Worm (Caenorhabditis elegans) whole organism, young adult: ENCODE measurements around the gene spig-1.

Source experiments
- T07F8.4 ChIP-seq: sonication (generic microtip); optimal IDR thresholded peaks from 2 replicates; lab custom pipeline; 2016; ENCODE audit warnings: mild to moderate bottlenecking, missing genetic modification characterization, moderate library complexity, missing compliant biosample characterization
- attf-5 ChIP-seq: fragments of 200-800 bp; sonication (Bioruptor generic); optimal IDR thresholded peaks from 2 replicates; lab custom pipeline; 2018; ENCODE audit warnings: mild to moderate bottlenecking, missing genetic modification characterization, missing compliant biosample characterization
- ceh-91 ChIP-seq: fragments of 200-800 bp; sonication (Bioruptor generic); IDR thresholded peaks from 2 replicates; pipeline ENCODE4 v1.3.6; 2022; ENCODE audit warnings: missing genetic modification reagents, missing genetic modification characterization, missing compliant biosample characterization
- him-1 ChIP-seq: sonication (generic microtip); optimal IDR thresholded peaks from 2 replicates; lab custom pipeline; 2016; ENCODE audit warnings: missing genotype, missing genetic modification reagents, missing genetic modification characterization, missing compliant biosample characterization
- nfya-1 ChIP-seq: sonication (generic microtip); optimal IDR thresholded peaks from 2 replicates; lab custom pipeline; 2017; ENCODE audit warnings: antibody characterized with exemption, missing compliant biosample characterization, missing genetic modification characterization, borderline replicate concordance; ENCODE audit not compliant: insufficient read depth
- ztf-28 ChIP-seq: fragments of 200-800 bp; sonication (Bioruptor generic); IDR thresholded peaks from 2 replicates; pipeline ENCODE4 v1.3.6; 2022; ENCODE audit warnings: missing genetic modification reagents, missing genetic modification characterization, missing compliant biosample characterization

DNA sequence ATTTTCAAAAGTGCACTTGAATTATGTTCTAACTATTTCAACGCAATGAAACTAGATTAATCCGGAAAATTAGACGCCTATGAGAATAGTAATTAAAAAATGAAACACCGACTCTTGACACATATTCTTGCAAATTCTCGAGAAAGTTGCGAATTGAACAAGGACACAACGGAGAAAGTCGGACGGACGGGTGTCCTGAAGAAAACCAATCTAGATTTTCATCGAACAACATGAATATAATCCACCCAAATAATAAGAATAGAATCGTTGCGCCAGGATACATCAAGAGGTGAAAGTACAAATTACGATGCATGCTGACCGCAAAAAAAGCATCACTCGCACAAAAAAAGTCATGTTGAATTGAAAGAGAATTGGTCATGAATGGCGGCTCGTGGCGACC is 17.3 kb downstream of the spig-1 start:
- TF ChIP-seq nfya-1 (tag; lab: Kevin White, UChicago), result no peak
- TF ChIP-seq attf-5 (GFP tag; lab: Kevin White, UChicago), result no peak
- no peak for TF ChIP-seq him-1
- TF ChIP-seq ztf-28 (GFP tag; lab: Robert Waterston, UW), result no peak
- TF ChIP-seq T07F8.4 (tag; lab: Kevin White, UChicago), result no peak
- TF ChIP-seq ceh-91 (GFP tag; lab: Robert Waterston, UW), result no peak
